Worm (Caenorhabditis elegans): ENCODE measurements around the gene Y97E10AR.2.

DNA sequence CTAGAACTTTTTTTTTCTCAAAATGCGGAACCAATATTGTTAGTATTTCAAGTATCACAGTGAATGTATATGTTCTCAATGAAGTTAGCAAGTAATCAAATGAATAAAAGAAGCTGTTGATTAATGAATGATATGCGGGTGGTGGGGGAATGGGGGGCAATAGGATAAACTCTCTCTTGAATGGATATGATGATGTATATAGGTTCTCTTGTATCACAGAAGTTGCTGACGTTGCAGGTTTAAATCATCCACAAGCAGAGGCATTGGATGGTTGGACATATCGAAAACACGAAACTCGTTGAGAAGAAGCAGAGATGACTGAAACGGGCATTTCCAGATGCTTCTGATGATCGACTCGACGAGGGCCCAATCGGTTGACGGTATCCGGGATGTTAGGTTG, 43.6 kb downstream of the Y97E10AR.2 start:
- TF ChIP-seq ceh-82 (tag; optimal IDR thresholded peaks at IDR 0.05) (no peak), unc-62 (GFP tag; optimal IDR thresholded peaks at IDR 0.05) (no peak), lin-13 (GFP tag; optimal IDR thresholded peaks at IDR 0.05) (no peak), sma-9 (GFP tag; optimal IDR thresholded peaks at IDR 0.05) (peak; percentile 5), sma-9 (tag; optimal IDR thresholded peaks at IDR 0.05) (no peak), nhr-6 (tag; optimal IDR thresholded peaks at IDR 0.05) (no peak)
